Fruit fly (Drosophila melanogaster): Measurements from ENCODE around the gene CG11162.

CG11162 gene

DNA sequence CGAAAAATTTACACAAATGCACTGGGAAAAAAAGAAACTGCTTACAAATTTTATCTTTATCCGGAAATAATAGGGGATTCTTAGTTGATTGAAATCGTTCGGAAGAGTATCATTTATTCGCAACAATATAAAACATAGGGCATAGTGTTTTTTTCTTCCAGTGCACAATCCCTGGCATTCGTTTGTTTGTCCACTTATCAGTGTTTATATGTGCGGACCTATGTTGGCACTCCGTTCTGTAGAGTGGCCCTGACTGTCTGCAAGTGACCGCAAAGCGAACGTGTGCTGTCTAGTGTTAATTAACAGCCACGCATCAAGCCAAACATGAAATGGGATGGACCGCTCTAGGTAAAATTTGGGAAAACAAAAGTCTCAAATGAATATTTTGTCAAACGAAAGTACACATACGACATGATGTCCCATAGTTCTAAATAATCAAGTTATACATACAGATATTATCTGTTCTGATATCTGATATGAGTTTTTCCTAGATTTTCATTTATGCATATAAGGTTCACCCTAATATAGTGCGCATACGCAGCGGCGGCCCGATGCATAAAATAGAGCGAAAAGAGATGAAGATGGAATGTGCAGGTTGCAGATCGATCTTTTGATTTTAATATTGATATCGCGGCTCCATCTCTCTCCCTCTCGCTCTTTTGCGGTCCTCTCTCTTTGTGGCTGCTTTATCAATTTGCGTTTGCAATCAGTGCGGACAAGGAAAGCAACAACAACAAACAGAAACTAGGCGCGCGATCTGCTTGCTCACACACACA is 35.4 kb upstream of the CG11162 start (continued):
- TF ChIP-seq tap (tag; optimal IDR thresholded peaks at IDR 0.05) (peak; percentile 88), tna (GFP tag; IDR thresholded peaks at IDR 0.05; ENCODE audit: partially characterized antibody) (no peak), ash1 (GFP tag; optimal IDR thresholded peaks at IDR 0.05) (peak; percentile 7), gsb-n (tag; optimal IDR thresholded peaks at IDR 0.05) (peak; percentile 69), CG1603 (tag; optimal IDR thresholded peaks at IDR 0.05) (peak; percentile 83), lab (GFP tag; optimal IDR thresholded peaks at IDR 0.05) (peak; percentile 96), Sox102F (GFP tag; optimal IDR thresholded peaks at IDR 0.05) (peak; percentile 95), her (GFP tag; optimal IDR thresholded peaks at IDR 0.05) (peak; percentile 95), CG2120 (GFP tag; optimal IDR thresholded peaks at IDR 0.05) (peak; percentile 97), Ada2b (GFP tag; IDR thresholded peaks at IDR 0.05) (peak; percentile 93), chif (GFP tag; optimal IDR thresholded peaks at IDR 0.05) (peak; percentile 95 to 96), Camta (GFP tag; optimal IDR thresholded peaks at IDR 0.05) (peak; percentile 94), Dbx (GFP tag; IDR thresholded peaks at IDR 0.05) (peak; percentile 95), CG14050 (GFP tag; IDR thresholded peaks at IDR 0.05) (peak; percentile 92), oc (tag; optimal IDR thresholded peaks at IDR 0.05) (peak; percentile 88), crol (GFP tag; IDR thresholded peaks at IDR 0.05) (no peak), sim (GFP tag; IDR thresholded peaks at IDR 0.05) (peak; percentile 77), CG4328 (GFP tag; optimal IDR thresholded peaks at IDR 0.05) (peak; percentile 78), CG9215 (GFP tag; IDR thresholded peaks at IDR 0.05) (peak; percentile 89), CG6791 (GFP tag; IDR thresholded peaks at IDR 0.05; ENCODE audit: partially characterized antibody) (no peak), Oli (tag; optimal IDR thresholded peaks at IDR 0.05) (peak; percentile 94), so (GFP tag; IDR thresholded peaks at IDR 0.05) (peak; percentile 95), CG13287 (GFP tag; IDR thresholded peaks at IDR 0.05; ENCODE audit: partially characterized antibody) (no peak), Fer2 (tag; optimal IDR thresholded peaks at IDR 0.05) (peak; percentile 88), pb (GFP tag; optimal IDR thresholded peaks at IDR 0.05) (peak; percentile 95), NfI (GFP tag; optimal IDR thresholded peaks at IDR 0.05) (peak; percentile 92), Awh (GFP tag; IDR thresholded peaks at IDR 0.05) (peak; percentile 91), CG13424 (tag; optimal IDR thresholded peaks at IDR 0.05) (peak; percentile 93), CG5245 (GFP tag; optimal IDR thresholded peaks at IDR 0.05) (peak; percentile 84), sna (GFP tag; IDR thresholded peaks at IDR 0.05; ENCODE audit: partially characterized antibody) (no peak), CG34422 (GFP tag; IDR thresholded peaks at IDR 0.05) (peak; percentile 93), CG4820 (GFP tag; optimal IDR thresholded peaks at IDR 0.05) (peak; percentile 93), CG4360 (GFP tag; IDR thresholded peaks at IDR 0.05) (peak; percentile 86), ase (GFP tag; IDR thresholded peaks at IDR 0.05) (peak; percentile 89), fru (optimal IDR thresholded peaks at IDR 0.05) (no peak), gem (tag; optimal IDR thresholded peaks at IDR 0.05) (peak; percentile 95), ci (GFP tag; IDR thresholded peaks at IDR 0.05) (peak; percentile 96), Nf-YC (tag; optimal IDR thresholded peaks at IDR 0.05) (peak; percentile 46), jing (GFP tag; optimal IDR thresholded peaks at IDR 0.05) (peak; percentile 84), CG16815 (GFP tag; optimal IDR thresholded peaks at IDR 0.05) (peak; percentile 84), dysf (GFP tag; IDR thresholded peaks at IDR 0.05) (peak; percentile 95), CG4854 (GFP tag; optimal IDR thresholded peaks at IDR 0.05) (peak; percentile 90), CG7556 (GFP tag; optimal IDR thresholded peaks at IDR 0.05) (peak; percentile 91), HHEX (GFP tag; optimal IDR thresholded peaks at IDR 0.05) (peak; percentile 91), dimm (GFP tag; IDR thresholded peaks at IDR 0.05) (peak; percentile 68), run (tag; optimal IDR thresholded peaks at IDR 0.05) (peak; percentile 77), CG6813 (GFP tag; optimal IDR thresholded peaks at IDR 0.05) (peak; percentile 86), ftz-f1 (GFP tag; optimal IDR thresholded peaks at IDR 0.05) (peak; percentile 48), CG3407 (GFP tag; optimal IDR thresholded peaks at IDR 0.05) (peak; percentile 81)
